Worm (Caenorhabditis elegans) whole organism, L2 larva: ENCODE data around the gene nspd-3.

Experiments used
- F13H6.1 ChIP-seq: sonication (generic microtip); optimal IDR thresholded peaks from 2 replicates; lab custom pipeline; 2016; ENCODE audit warnings: missing genetic modification characterization, missing compliant biosample characterization
- ceh-82 ChIP-seq: fragments of 150-350 bp; optimal IDR thresholded peaks from 2 replicates; lab custom pipeline; 2014; ENCODE audit warnings: missing biosample characterization, missing genetic modification characterization
- lin-39 ChIP-seq: fragments of 150-350 bp; optimal IDR thresholded peaks from 2 replicates; lab custom pipeline; 2014; ENCODE audit warnings: missing biosample characterization, missing genetic modification reagents, missing genetic modification characterization
- mdl-1 ChIP-seq, 2 experiments: fragments of 150-350 bp in 1 of 2; sonication (generic microtip) in 1 of 2; optimal IDR thresholded peaks; 2 replicates each; lab custom pipeline; 2017; ENCODE audit warnings: missing biosample characterization in 2 of 2, missing genetic modification characterization in 2 of 2
- nhr-11 ChIP-seq: fragments of 150-350 bp; optimal IDR thresholded peaks from 2 replicates; lab custom pipeline; 2014; ENCODE audit warnings: missing biosample characterization, missing genetic modification characterization
- nhr-12 ChIP-seq: fragments of 150-350 bp; optimal IDR thresholded peaks from 2 replicates; lab custom pipeline; 2014; ENCODE audit warnings: missing biosample characterization, missing genetic modification characterization
- nhr-21 ChIP-seq: fragments of 150-350 bp; optimal IDR thresholded peaks from 2 replicates; lab custom pipeline; 2014; ENCODE audit warnings: missing biosample characterization, missing genetic modification characterization
- nhr-237 ChIP-seq: fragments of 150-350 bp; optimal IDR thresholded peaks from 2 replicates; lab custom pipeline; 2014; ENCODE audit warnings: missing biosample characterization, missing genetic modification characterization
- zag-1 ChIP-seq: fragments of 150-350 bp; optimal IDR thresholded peaks from 2 replicates; lab custom pipeline; 2014; ENCODE audit warnings: missing biosample characterization, missing genetic modification characterization

- TF ChIP-seq nhr-237: no peak
- TF ChIP-seq nhr-21: no peak
- TF ChIP-seq nhr-12: no peak
- TF ChIP-seq lin-39 (tag; lab: Kevin White, UChicago): no peak
- peak; percentile 29 for TF ChIP-seq F13H6.1 (tag; lab: Kevin White, UChicago)
- TF ChIP-seq mdl-1 (tag; optimal IDR thresholded peaks at IDR 0.05; lab: Kevin White, UChicago): no peak
- peak; percentile 69 for TF ChIP-seq zag-1
- no peak for TF ChIP-seq ceh-82 (tag; lab: Kevin White, UChicago)
- no peak for TF ChIP-seq nhr-11 (tag; lab: Kevin White, UChicago)
Measured at ce11 chrIV:5137809-5138208, 25.0 kb downstream of the nspd-3 start.
